Worm (Caenorhabditis elegans) whole organism, late embryonic: ENCODE results near the gene Y51B9A.6.

Experiments used
- C08G9.2 ChIP-seq: sonication (generic microtip); optimal IDR thresholded peaks from 2 replicates; lab custom pipeline; 2016; ENCODE audit warnings: mild to moderate bottlenecking, missing genetic modification characterization, moderate library complexity, missing compliant biosample characterization
- K09A11.1 ChIP-seq: sonication (generic microtip); optimal IDR thresholded peaks from 2 replicates; lab custom pipeline; 2017; ENCODE audit warnings: antibody characterized with exemption, mild to moderate bottlenecking, missing genetic modification characterization, missing compliant biosample characterization; ENCODE audit not compliant: insufficient read depth
- T23F11.4 ChIP-seq: fragments of 200-800 bp; sonication (Bioruptor generic); optimal IDR thresholded peaks from 2 replicates; lab custom pipeline; 2018; ENCODE audit warnings: mild to moderate bottlenecking, missing genetic modification characterization, missing compliant biosample characterization
- ahr-1 ChIP-seq: sonication (generic microtip); optimal IDR thresholded peaks from 2 replicates; lab custom pipeline; 2016; ENCODE audit warnings: missing genetic modification characterization, missing compliant biosample characterization
- ama-1 ChIP-seq: fragments of 150-350 bp; optimal IDR thresholded peaks from 2 replicates; lab custom pipeline; 2014
- ceh-18 ChIP-seq: sonication (generic microtip); optimal IDR thresholded peaks from 2 replicates; lab custom pipeline; 2016; ENCODE audit warnings: missing genetic modification characterization, missing compliant biosample characterization
- ceh-2 ChIP-seq: sonication (generic microtip); optimal IDR thresholded peaks from 2 replicates; lab custom pipeline; 2016; ENCODE audit warnings: missing genotype, missing genetic modification characterization, missing compliant biosample characterization
- ceh-48 ChIP-seq: sonication (generic microtip); optimal IDR thresholded peaks from 2 replicates; lab custom pipeline; 2016; ENCODE audit warnings: missing genetic modification characterization, inconsistent platforms, missing compliant biosample characterization
- ceh-6 ChIP-seq: fragments of 200-800 bp; sonication (Bioruptor generic); optimal IDR thresholded peaks from 2 replicates; lab custom pipeline; 2018; ENCODE audit warnings: mild to moderate bottlenecking, missing genetic modification characterization, missing compliant biosample characterization
- che-1 ChIP-seq: sonication (generic microtip); optimal IDR thresholded peaks from 2 replicates; lab custom pipeline; 2016; ENCODE audit warnings: mild to moderate bottlenecking, missing genetic modification characterization, missing compliant biosample characterization
- dmd-4 ChIP-seq: sonication (generic microtip); optimal IDR thresholded peaks from 2 replicates; lab custom pipeline; 2016; ENCODE audit warnings: borderline replicate concordance, missing genetic modification characterization, missing compliant biosample characterization
- elt-2 ChIP-seq: sonication (generic microtip); optimal IDR thresholded peaks from 2 replicates; lab custom pipeline; 2016; ENCODE audit warnings: missing genetic modification reagents, missing genetic modification characterization, missing compliant biosample characterization
- eyg-1 ChIP-seq: sonication (generic microtip); optimal IDR thresholded peaks from 2 replicates; lab custom pipeline; 2016; ENCODE audit warnings: missing genotype, missing genetic modification characterization, missing compliant biosample characterization
- fax-1 ChIP-seq: sonication (generic microtip); optimal IDR thresholded peaks from 2 replicates; lab custom pipeline; 2016; ENCODE audit warnings: missing genotype, missing genetic modification characterization, missing compliant biosample characterization
- fkh-10 ChIP-seq: fragments of 150-350 bp; optimal IDR thresholded peaks from 2 replicates; lab custom pipeline; 2014; ENCODE audit warnings: missing biosample characterization, missing genetic modification reagents, missing genetic modification characterization
- fkh-6 ChIP-seq: sonication (generic microtip); optimal IDR thresholded peaks from 2 replicates; lab custom pipeline; 2016; ENCODE audit warnings: missing genetic modification characterization, missing compliant biosample characterization
- lim-6 ChIP-seq: sonication (generic microtip); optimal IDR thresholded peaks from 2 replicates; lab custom pipeline; 2016; ENCODE audit warnings: missing genetic modification characterization, missing compliant biosample characterization
- lin-11 ChIP-seq: fragments of 200-800 bp; sonication (Bioruptor generic); optimal IDR thresholded peaks from 2 replicates; lab custom pipeline; 2018; ENCODE audit warnings: mild to moderate bottlenecking, missing genetic modification characterization, missing compliant biosample characterization
- madf-2 ChIP-seq: sonication (generic microtip); optimal IDR thresholded peaks from 2 replicates; lab custom pipeline; 2017; ENCODE audit warnings: missing genetic modification characterization, missing compliant biosample characterization
- mec-3 ChIP-seq: sonication (generic microtip); optimal IDR thresholded peaks from 2 replicates; lab custom pipeline; 2016; ENCODE audit warnings: borderline replicate concordance, missing genetic modification characterization, missing compliant biosample characterization
- nfya-1 ChIP-seq: sonication (generic microtip); optimal IDR thresholded peaks from 2 replicates; lab custom pipeline; 2017; ENCODE audit warnings: missing genetic modification characterization, mild to moderate bottlenecking, missing compliant biosample characterization, antibody characterized with exemption, moderate library complexity
- nhr-232 ChIP-seq: sonication (generic microtip); optimal IDR thresholded peaks from 2 replicates; lab custom pipeline; 2016; ENCODE audit warnings: missing genetic modification characterization, missing compliant biosample characterization
- odd-2 ChIP-seq: sonication (generic microtip); optimal IDR thresholded peaks from 2 replicates; lab custom pipeline; 2017; ENCODE audit warnings: antibody characterized with exemption, mild to moderate bottlenecking, missing genetic modification characterization, missing compliant biosample characterization
- pat-9 ChIP-seq: fragments of 200-800 bp; sonication (Bioruptor generic); optimal IDR thresholded peaks from 2 replicates; lab custom pipeline; 2018; ENCODE audit warnings: mild to moderate bottlenecking, missing genetic modification characterization, moderate library complexity, missing compliant biosample characterization
- pax-1 ChIP-seq: fragments of 150-350 bp; optimal IDR thresholded peaks from 2 replicates; lab custom pipeline; 2014; ENCODE audit warnings: missing biosample characterization, missing genetic modification characterization
- rnt-1 ChIP-seq: sonication (generic microtip); optimal IDR thresholded peaks from 2 replicates; lab custom pipeline; 2016; ENCODE audit warnings: missing genetic modification characterization, missing compliant biosample characterization
- sdc-2 ChIP-seq: sonication (generic microtip); optimal IDR thresholded peaks from 2 replicates; lab custom pipeline; 2016; ENCODE audit warnings: missing genotype, missing genetic modification characterization, missing compliant biosample characterization
- tbx-2 ChIP-seq: sonication (generic microtip); optimal IDR thresholded peaks from 2 replicates; lab custom pipeline; 2016; ENCODE audit warnings: missing genetic modification characterization, missing compliant biosample characterization
- tbx-7 ChIP-seq: sonication (generic microtip); optimal IDR thresholded peaks from 2 replicates; lab custom pipeline; 2016; ENCODE audit warnings: missing genotype, missing genetic modification characterization, missing compliant biosample characterization
- ttx-3 ChIP-seq: sonication (generic microtip); optimal IDR thresholded peaks from 2 replicates; lab custom pipeline; 2016; ENCODE audit warnings: missing genetic modification reagents, missing genetic modification characterization, missing compliant biosample characterization
- unc-3 ChIP-seq, 2 experiments: fragments of 200-800 bp in 1 of 2; sonication (Bioruptor generic) in 1 of 2; sonication (generic microtip) in 1 of 2; conservative IDR thresholded peaks in 1 of 2; optimal IDR thresholded peaks in 1 of 2; 2 replicates each; pipeline versions ENCODE4 v1.3.6 to Lab custom; 2016 to 2022; ENCODE audit warnings: missing compliant biosample characterization in 2 of 2, missing genetic modification characterization in 2 of 2, missing genetic modification reagents in 1 of 2
- ztf-16 ChIP-seq: sonication (generic microtip); optimal IDR thresholded peaks from 2 replicates; lab custom pipeline; 2017; ENCODE audit warnings: missing genetic modification characterization, missing compliant biosample characterization

Y51B9A.6 gene

DNA sequence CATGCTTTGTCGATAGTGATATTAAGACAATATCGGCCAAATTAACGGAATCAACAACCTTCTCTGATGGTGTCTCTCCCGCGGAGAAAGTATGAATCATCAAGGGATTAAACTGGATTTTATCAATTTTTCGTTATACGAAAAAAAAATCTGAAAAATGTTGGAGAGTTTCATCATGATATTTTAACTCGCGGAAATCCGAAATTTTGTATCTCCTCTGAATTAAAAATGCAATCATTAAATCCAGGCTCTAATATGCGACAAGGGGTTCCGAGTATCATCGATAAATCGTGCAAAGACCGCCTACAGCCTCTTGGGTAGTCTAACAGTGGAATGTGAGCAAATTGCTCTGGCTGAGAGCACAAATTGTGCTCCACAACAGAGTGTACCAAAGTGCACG, 25.8 kb downstream of the Y51B9A.6 start, which contains the start of gene C06C3.10:
Gene C06C3.10, minus strand, starts transcription at position 101 of the 400 bp plus-strand sequence.
- no peak for TF ChIP-seq ceh-2 (tag; lab: Kevin White, UChicago)
- TF ChIP-seq C08G9.2 (tag; lab: Kevin White, UChicago) = no peak
- TF ChIP-seq pat-9 (tag; lab: Kevin White, UChicago) = no peak
- no peak for TF ChIP-seq madf-2 (tag; lab: Kevin White, UChicago)
- no peak for TF ChIP-seq odd-2 (tag; lab: Kevin White, UChicago)
- no peak for TF ChIP-seq sdc-2 (tag; lab: Kevin White, UChicago)
- TF ChIP-seq fkh-10 (GFP tag; lab: Kevin White, UChicago) = no peak
- TF ChIP-seq nfya-1 (tag; lab: Kevin White, UChicago) = no peak
- TF ChIP-seq ztf-16 = no peak
- no peak for TF ChIP-seq mec-3 (tag; lab: Kevin White, UChicago)
- no peak for TF ChIP-seq ceh-18 (tag; lab: Kevin White, UChicago)
- no peak for TF ChIP-seq ceh-48 (tag; lab: Kevin White, UChicago)
- no peak for TF ChIP-seq ceh-6 (GFP tag; lab: Kevin White, UChicago)
- no peak for TF ChIP-seq K09A11.1 (tag; lab: Kevin White, UChicago)
- no peak for TF ChIP-seq fkh-6 (tag; lab: Kevin White, UChicago)
- no peak for TF ChIP-seq lim-6
- TF ChIP-seq lin-11 = no peak
- TF ChIP-seq, all 69 proteins: peak for 0

DNA sequence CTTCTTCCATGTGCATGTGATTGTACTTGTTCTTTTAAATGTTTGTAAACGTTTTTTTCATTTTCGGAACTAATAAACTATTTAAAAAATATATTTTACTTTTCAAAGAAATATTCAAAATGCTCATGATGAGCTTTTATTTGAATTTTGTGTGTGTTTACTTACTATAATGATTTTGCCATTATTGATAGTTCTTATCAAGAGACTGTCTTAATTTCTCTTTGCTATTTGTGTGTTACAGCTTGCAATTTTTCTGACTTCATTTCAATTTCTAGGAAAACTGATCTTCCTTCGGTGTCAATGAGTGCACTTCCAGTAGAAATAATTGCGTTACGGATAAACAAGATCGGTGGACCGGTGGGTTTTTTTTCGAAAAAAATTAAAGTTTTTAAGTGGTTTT, 28.2 kb downstream of the Y51B9A.6 start, which contains the start of gene C06C3.12:
Gene C06C3.12, plus strand, starts transcription at position 301 of the 400 bp plus-strand sequence.
- TF ChIP-seq nhr-232 (tag; lab: Kevin White, UChicago) = no peak
- no peak for TF ChIP-seq elt-2 (tag; lab: Kevin White, UChicago)
- TF ChIP-seq tbx-7 (tag; lab: Kevin White, UChicago) = no peak
- TF ChIP-seq rnt-1 (tag; lab: Kevin White, UChicago) = no peak
- TF ChIP-seq ttx-3 = no peak
- no peak for TF ChIP-seq ahr-1 (tag; lab: Kevin White, UChicago)
- no peak for TF ChIP-seq ceh-6 (GFP tag; lab: Kevin White, UChicago)
- no peak for TF ChIP-seq fax-1 (tag; lab: Kevin White, UChicago)
- no peak for TF ChIP-seq eyg-1 (tag; lab: Kevin White, UChicago)

DNA sequence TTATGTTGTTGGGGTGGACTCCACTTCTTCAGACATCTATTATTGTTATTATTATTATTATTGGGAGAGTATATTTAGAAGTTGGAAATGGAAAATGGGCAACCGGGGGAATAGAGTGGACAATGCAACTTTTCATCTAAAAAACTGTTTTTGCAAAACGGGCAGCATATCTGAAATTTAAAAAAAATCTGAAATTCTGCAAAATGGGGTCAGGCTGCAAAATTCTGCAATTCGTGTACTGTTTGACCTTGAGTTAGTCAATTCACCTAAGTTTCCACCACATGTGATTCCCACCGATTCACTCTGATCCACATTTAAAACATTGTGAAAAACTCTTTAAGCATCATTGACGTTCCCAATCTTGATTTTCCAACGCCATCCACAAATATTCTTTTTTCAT, 30.0 kb downstream of the Y51B9A.6 start, which contains the start of gene C06C3.4:
Gene C06C3.4, plus strand, starts transcription at position 301 of the 400 bp plus-strand sequence.
- TF ChIP-seq T23F11.4 (GFP tag; lab: Kevin White, UChicago) = no peak

DNA sequence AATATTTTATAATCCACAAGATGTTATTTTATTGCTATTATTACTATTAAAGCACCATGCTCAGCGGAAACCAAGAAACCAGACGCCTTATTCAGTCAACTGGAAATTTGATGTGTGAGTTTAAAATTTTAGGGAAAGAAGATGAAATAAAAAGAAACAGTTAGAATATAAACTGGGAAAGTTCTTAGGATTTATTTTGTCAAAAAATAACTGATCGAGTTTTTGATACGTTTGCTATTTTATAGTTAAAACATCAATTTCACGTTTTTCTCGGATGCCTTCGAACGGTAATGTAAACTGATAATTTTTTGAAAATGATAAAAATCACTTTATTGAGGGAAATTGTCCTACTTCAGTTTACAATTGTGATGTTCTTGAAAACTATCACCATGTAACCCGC, 30.6 kb downstream of the Y51B9A.6 start, which contains the start of gene C06C3.3:
Gene C06C3.3, minus strand, starts transcription at position 101 of the 400 bp plus-strand sequence.
- TF ChIP-seq fax-1 (tag; lab: Kevin White, UChicago) (no peak), ceh-18 (tag; lab: Kevin White, UChicago) (no peak), dmd-4 (tag; lab: Kevin White, UChicago) (no peak), unc-3 (GFP tag; conservative IDR thresholded peaks at IDR 0.05; lab: Robert Waterston, UW) (no peak), unc-3 (tag; optimal IDR thresholded peaks at IDR 0.05; lab: Kevin White, UChicago) (no peak), che-1 (tag; lab: Kevin White, UChicago) (no peak), ttx-3 (no peak), tbx-2 (no peak), ama-1 (lab: Kevin White, UChicago) (no peak)

DNA sequence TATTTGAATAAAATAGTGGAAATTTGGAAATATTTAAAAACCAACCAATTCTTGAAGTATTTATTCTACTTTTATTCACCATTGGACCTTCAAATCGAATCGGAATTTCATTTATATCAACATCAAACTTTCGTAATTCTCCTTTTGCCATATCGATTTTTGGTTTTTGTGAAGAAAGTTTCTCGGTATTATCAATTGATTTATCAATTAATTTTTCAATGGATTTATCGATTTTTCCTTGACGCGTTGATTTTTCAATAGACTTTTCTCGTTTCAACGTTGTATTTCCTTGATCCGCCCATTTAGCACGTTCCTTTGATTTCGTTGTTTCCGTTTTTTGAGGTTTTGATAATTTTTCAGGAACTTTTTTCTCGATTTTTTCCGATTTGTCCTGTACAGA, 33.6 kb downstream of the Y51B9A.6 start:
- TF ChIP-seq pax-1 (tag; lab: Kevin White, UChicago) = no peak
- TF ChIP-seq ceh-18 (tag; lab: Kevin White, UChicago) = no peak
- TF ChIP-seq nhr-232 (tag; lab: Kevin White, UChicago) = no peak
